Worm (Caenorhabditis elegans) whole organism, L1 larva: Measurements from ENCODE around the gene lsd-1.

Source experiments
- C16A3.4 ChIP-seq: fragments of 150-350 bp; optimal IDR thresholded peaks from 2 replicates; lab custom pipeline; 2014; ENCODE audit warnings: missing biosample characterization, missing genetic modification characterization
- egl-27 ChIP-seq, 2 experiments: fragments of 150-350 bp in 1 of 2; sonication (generic microtip); optimal IDR thresholded peaks; 3 replicates each; lab custom pipeline; 2017 to 2018; ENCODE audit warnings: missing biosample characterization in 2 of 2, missing genetic modification characterization in 2 of 2, missing genetic modification reagents in 2 of 2
- fkh-4 ChIP-seq: sonication (generic microtip); optimal IDR thresholded peaks from 2 replicates; lab custom pipeline; 2016; ENCODE audit warnings: missing compliant biosample characterization, missing genetic modification characterization, borderline replicate concordance
- lin-13 ChIP-seq: fragments of 150-350 bp; optimal IDR thresholded peaks from 2 replicates; lab custom pipeline; 2014; ENCODE audit warnings: missing biosample characterization, missing genetic modification reagents, missing genetic modification characterization
- mdl-1 ChIP-seq, 2 experiments: fragments of 150-350 bp; optimal IDR thresholded peaks; 2 replicates each; lab custom pipeline; 2014 to 2017; ENCODE audit warnings: missing biosample characterization in 2 of 2, missing genetic modification characterization in 2 of 2, inconsistent platforms in 1 of 2
- unc-30 ChIP-seq: sonication (generic microtip); optimal IDR thresholded peaks from 2 replicates; lab custom pipeline; 2017; ENCODE audit warnings: missing biosample characterization, missing genetic modification characterization
- unc-62 ChIP-seq: fragments of 150-350 bp; optimal IDR thresholded peaks from 2 replicates; lab custom pipeline; 2014; ENCODE audit warnings: missing biosample characterization, missing genetic modification reagents, missing genetic modification characterization

DNA sequence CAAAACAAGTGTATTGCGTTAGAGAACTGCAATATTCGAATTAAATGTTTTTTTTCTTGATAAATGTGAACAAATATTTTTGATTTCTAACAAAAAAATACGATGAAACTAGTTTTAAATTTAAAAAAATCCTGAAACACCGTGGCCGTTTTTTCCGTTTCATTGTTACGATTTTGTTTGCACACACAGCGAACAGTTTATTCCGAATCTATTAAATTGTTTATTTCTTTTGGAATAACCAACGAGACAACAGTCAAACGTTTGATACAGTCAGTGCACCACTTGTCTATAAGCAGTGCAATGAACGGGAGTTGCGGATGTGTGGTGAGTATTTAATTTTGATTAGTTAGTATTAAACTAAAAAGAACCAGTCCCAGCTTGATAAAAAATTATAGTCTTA lies 31.9 kb upstream of the lsd-1 start, which contains the start of gene Y62H9A.13:
- TF ChIP-seq egl-27 (tag; optimal IDR thresholded peaks at IDR 0.05; lab: Kevin White, UChicago) (no peak), unc-30 (tag; lab: Kevin White, UChicago) (no peak), fkh-4 (tag; lab: Kevin White, UChicago) (no peak), unc-62 (no peak), C16A3.4 (tag; lab: Kevin White, UChicago) (no peak), mdl-1 (tag; optimal IDR thresholded peaks at IDR 0.05; lab: Kevin White, UChicago) (no peak), lin-13 (GFP tag; lab: Kevin White, UChicago) (no peak)
